Worm (Caenorhabditis elegans): Measurements from ENCODE around the gene bath-5.
"Not testable (repeated sequence)": the region's sequence is repeated elsewhere in the genome, so short reads cannot be mapped to it uniquely, and the experiment has no call there.

bath-5 gene

DNA sequence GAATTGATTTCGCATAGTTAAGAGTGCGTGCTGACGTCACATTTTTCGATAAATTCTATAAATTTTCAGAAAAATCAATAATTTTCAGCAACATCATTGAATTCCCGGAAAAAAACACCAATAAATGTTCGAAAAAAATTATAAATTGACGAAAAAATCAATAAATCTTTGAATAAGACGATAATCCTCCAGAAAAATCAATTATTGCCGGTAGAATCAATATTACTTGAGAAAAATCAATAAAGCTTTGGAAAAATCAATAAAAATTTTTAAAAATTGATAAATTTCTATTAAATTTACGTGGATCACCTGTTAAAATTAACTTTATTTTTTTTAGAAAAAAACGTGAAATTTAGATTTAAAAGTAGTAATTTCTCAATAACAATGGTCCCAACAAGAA, 17.9 kb downstream of the bath-5 start:
- peak; percentile 76 for TF ChIP-seq ceh-28 (tag; optimal IDR thresholded peaks at IDR 0.05)
- no peak for TF ChIP-seq nhr-25 (tag; optimal IDR thresholded peaks at IDR 0.05)

DNA sequence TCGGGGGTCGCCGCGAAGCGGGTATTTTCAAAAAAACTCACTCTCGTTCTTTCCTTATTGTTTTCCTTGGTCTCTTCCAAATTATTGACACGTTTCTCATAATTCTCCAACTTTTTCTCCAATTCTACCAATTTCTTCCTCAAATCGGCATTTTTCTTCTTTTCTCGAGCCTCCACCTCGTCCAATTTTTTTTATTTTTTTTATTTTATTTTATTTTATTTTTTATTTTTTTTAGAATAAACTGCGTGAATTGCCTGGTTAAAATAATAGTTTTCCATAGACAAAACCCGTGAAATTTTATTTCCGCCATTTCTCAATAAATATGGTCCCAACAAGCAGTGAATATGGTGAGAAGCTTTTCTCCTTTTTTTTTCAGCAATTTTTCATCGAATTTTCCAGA, 19.1 kb downstream of the bath-5 start, which contains the start of gene F59H6.15:
Gene F59H6.15 (plus strand): TSS at position 301 of the 400 bp plus-strand sequence.
- TF ChIP-seq ceh-28 (tag; optimal IDR thresholded peaks at IDR 0.05) = no peak
- no peak for TF ChIP-seq aly-2 (tag; optimal IDR thresholded peaks at IDR 0.05)
- TF ChIP-seq hmg-11 (tag; optimal IDR thresholded peaks at IDR 0.05) = no peak
- TF ChIP-seq eor-1 (tag; optimal IDR thresholded peaks at IDR 0.05) = no peak
- no peak for TF ChIP-seq snpc-4 (tag; optimal IDR thresholded peaks at IDR 0.05)
- TF ChIP-seq nfya-1 (tag; optimal IDR thresholded peaks at IDR 0.05; ENCODE audit: insufficient read depth) = no peak
- no peak for TF ChIP-seq tbx-2 (tag; optimal IDR thresholded peaks at IDR 0.05)
- TF ChIP-seq nhr-23 (tag; optimal IDR thresholded peaks at IDR 0.05) = no peak
- TF ChIP-seq lin-39 (tag; optimal IDR thresholded peaks at IDR 0.05) = no peak
- no peak for TF ChIP-seq fkh-10 (GFP tag; optimal IDR thresholded peaks at IDR 0.05)
- TF ChIP-seq fos-1 (tag; optimal IDR thresholded peaks at IDR 0.05) = no peak

DNA sequence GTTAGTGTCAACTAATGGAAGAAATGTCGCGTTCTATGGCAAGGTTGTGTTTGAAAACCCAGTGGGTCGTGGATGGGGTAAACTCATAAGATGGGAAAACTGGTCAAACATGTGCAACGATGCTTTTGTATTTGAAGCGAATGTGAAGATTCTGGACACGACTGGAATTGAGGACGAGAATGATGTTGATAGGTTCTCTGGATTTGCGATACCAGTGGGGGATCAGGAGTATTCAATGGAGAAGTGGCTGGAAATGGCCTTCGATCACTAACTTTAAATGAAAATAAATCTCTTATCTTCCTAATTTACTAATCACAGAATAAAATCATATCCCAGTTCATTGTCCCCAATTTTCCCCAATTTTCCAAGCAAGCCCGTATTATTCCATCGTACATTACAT, 20.6 kb downstream of the bath-5 start:
- no peak for TF ChIP-seq ztf-4 (tag; optimal IDR thresholded peaks at IDR 0.05)
- no peak for TF ChIP-seq unc-39 (tag; optimal IDR thresholded peaks at IDR 0.05)
- TF ChIP-seq hmg-11 (tag; optimal IDR thresholded peaks at IDR 0.05) = no peak
- TF ChIP-seq fkh-10 (GFP tag; optimal IDR thresholded peaks at IDR 0.05) = no peak
- no peak for TF ChIP-seq nhr-25 (tag; optimal IDR thresholded peaks at IDR 0.05)
- no peak for TF ChIP-seq eor-1 (tag; optimal IDR thresholded peaks at IDR 0.05)
- TF ChIP-seq nhr-67 (tag; optimal IDR thresholded peaks at IDR 0.05) = no peak
- TF ChIP-seq ama-1 (optimal IDR thresholded peaks at IDR 0.05) = no peak
- no peak for TF ChIP-seq elt-3 (tag; optimal IDR thresholded peaks at IDR 0.05)
- no peak for TF ChIP-seq elt-2 (tag; optimal IDR thresholded peaks at IDR 0.05)
- no peak for TF ChIP-seq nhr-76 (tag; optimal IDR thresholded peaks at IDR 0.05)

DNA sequence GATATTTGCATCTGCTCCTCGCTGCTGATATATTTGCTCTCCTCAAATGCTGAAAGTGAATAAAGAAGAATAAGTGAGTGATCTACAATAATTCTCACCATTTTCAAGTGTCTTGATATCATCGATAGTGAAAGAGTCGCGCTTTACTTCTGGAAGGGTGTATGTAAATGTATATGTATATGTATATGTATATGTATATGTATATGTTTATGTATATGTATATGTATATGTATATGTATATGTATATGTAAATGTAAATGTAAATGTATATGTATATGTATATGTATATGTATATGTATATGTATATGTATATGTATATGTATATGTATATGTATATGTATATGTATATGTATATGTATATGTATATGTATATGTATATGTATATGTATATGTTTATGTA, 31.0 kb downstream of the bath-5 start, which contains the start of gene ceh-84:
Gene ceh-84 (minus strand): TSS at position 101 of the 400 bp plus-strand sequence.
- not testable (repeated sequence) for TF ChIP-seq aly-2 (tag; optimal IDR thresholded peaks at IDR 0.05); ZK546.5 (tag; optimal IDR thresholded peaks at IDR 0.05); ama-1 (optimal IDR thresholded peaks at IDR 0.05)

DNA sequence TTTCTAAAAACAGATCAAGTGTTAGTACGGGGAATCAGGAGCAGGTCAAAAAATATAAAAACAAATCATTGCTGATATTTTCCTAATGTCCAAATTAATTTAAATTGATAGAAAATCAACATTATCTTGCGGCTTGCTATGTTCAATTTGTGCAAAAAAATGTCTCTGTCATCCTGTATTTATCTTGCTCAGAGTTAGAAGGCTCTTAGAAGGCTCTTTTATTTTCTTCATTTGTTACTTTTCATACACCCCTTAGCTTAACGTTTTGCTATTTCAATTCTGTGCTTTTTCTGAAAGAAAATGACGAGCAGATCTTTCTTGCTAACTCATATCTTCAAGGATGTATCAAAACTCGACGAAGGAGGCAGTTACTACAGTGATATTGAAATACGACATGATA, 33.2 kb downstream of the bath-5 start, which contains the start of gene math-19:
Gene math-19 (plus strand): TSS at position 301 of the 400 bp plus-strand sequence.
- not testable (repeated sequence) for TF ChIP-seq unc-62 (GFP tag; optimal IDR thresholded peaks at IDR 0.05); mdl-1 (tag; optimal IDR thresholded peaks at IDR 0.05); aly-2 (tag; optimal IDR thresholded peaks at IDR 0.05)

DNA sequence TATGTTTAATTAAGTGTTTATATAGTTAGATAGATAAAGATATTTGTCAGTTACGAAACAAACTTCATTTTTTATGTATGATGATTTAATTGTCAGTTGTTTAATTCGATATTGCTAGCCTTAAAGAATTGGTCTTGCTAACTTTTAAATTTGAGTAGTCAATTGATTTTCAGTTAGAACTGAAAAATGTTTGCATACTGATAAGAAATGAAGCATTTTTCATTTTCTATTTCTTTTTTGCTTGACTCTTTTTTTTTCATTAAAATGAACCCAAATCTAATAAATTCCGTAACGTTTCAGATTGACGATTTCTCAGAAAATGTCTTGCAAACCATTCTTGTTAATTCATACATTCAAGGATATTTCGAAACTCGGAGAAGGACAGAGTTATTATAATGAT, 35.5 kb downstream of the bath-5 start, which contains the start of gene math-20:
Gene math-20 (plus strand): TSS at position 301 of the 400 bp plus-strand sequence.
- no peak for TF ChIP-seq fkh-2 (tag; optimal IDR thresholded peaks at IDR 0.05)
- no peak for TF ChIP-seq pqm-1 (tag; optimal IDR thresholded peaks at IDR 0.05)

DNA sequence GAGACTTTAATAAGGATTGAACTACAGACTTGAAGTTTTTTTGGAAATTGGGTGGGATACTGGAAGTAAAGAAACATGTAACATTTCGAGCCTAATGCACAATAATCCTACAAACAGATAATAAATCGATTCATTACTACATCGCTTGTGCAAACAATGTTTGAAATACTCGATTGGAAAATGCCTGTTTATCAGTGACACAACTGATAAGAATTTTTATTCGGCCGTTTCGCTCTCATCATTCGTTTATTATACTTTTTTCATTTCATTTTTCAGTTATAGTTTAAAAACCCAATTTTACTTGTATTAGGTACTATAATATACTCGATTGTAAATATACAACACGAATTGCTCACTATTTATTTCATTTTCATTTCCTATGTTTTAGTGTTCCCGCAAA, 36.0 kb downstream of the bath-5 start:
- no peak for TF ChIP-seq ceh-16 (tag; optimal IDR thresholded peaks at IDR 0.05)
- TF ChIP-seq ztf-11 (tag; optimal IDR thresholded peaks at IDR 0.05) = no peak
- TF ChIP-seq fkh-2 (tag; optimal IDR thresholded peaks at IDR 0.05) = no peak
- no peak for TF ChIP-seq skn-1 (tag; optimal IDR thresholded peaks at IDR 0.05)
- TF ChIP-seq nhr-237 (tag; optimal IDR thresholded peaks at IDR 0.05) = no peak
- TF ChIP-seq nhr-23 (tag; optimal IDR thresholded peaks at IDR 0.05) = no peak
- TF ChIP-seq nhr-28 (tag; optimal IDR thresholded peaks at IDR 0.05) = no peak
- TF ChIP-seq ceh-82 (tag; optimal IDR thresholded peaks at IDR 0.05) = no peak
- TF ChIP-seq pqm-1 (tag; optimal IDR thresholded peaks at IDR 0.05) = peak; percentile 57
- TF ChIP-seq nhr-76 (tag; optimal IDR thresholded peaks at IDR 0.05) = no peak
- no peak for TF ChIP-seq elt-1 (tag; optimal IDR thresholded peaks at IDR 0.05)
- TF ChIP-seq zag-1 (tag; optimal IDR thresholded peaks at IDR 0.05) = no peak
- no peak for TF ChIP-seq nhr-12 (tag; optimal IDR thresholded peaks at IDR 0.05)
- TF ChIP-seq ceh-9 (tag; optimal IDR thresholded peaks at IDR 0.05) = no peak
- no peak for TF ChIP-seq unc-62 (GFP tag; optimal IDR thresholded peaks at IDR 0.05)
- TF ChIP-seq nhr-67 (tag; optimal IDR thresholded peaks at IDR 0.05) = no peak
- peak; percentile 34 for TF ChIP-seq pha-4 (tag; optimal IDR thresholded peaks at IDR 0.05)
- TF ChIP-seq elt-3 (tag; optimal IDR thresholded peaks at IDR 0.05) = no peak
- TF ChIP-seq nhr-11 (tag; optimal IDR thresholded peaks at IDR 0.05) = peak; percentile 27
- TF ChIP-seq ama-1 (optimal IDR thresholded peaks at IDR 0.05) = no peak
- TF ChIP-seq unc-39 (tag; optimal IDR thresholded peaks at IDR 0.05) = no peak
- no peak for TF ChIP-seq nhr-77 (tag; optimal IDR thresholded peaks at IDR 0.05)
- TF ChIP-seq nhr-43 (tag; optimal IDR thresholded peaks at IDR 0.05; ENCODE audit: poor library complexity, severe bottlenecking) = no peak
- TF ChIP-seq ZK546.5 (tag; optimal IDR thresholded peaks at IDR 0.05) = no peak
- TF ChIP-seq lsy-12 (tag; optimal IDR thresholded peaks at IDR 0.05) = no peak
- no peak for TF ChIP-seq ceh-28 (tag; optimal IDR thresholded peaks at IDR 0.05)
- no peak for TF ChIP-seq lin-39 (tag; optimal IDR thresholded peaks at IDR 0.05)
- TF ChIP-seq elt-2 (tag; optimal IDR thresholded peaks at IDR 0.05) = peak; percentile 83
- no peak for TF ChIP-seq daf-12 (tag; optimal IDR thresholded peaks at IDR 0.05)
